Worm (Caenorhabditis elegans) whole organism, L4/young adult: Measurements from ENCODE around the gene tag-124.

ENCODE experiments used
- W03F9.2 ChIP-seq: fragments of 150-350 bp; optimal IDR thresholded peaks from 2 replicates; lab custom pipeline; 2014; ENCODE audit warnings: missing biosample characterization, missing genetic modification characterization
- dao-5 ChIP-seq: sonication (generic microtip); optimal IDR thresholded peaks from 2 replicates; lab custom pipeline; 2016; ENCODE audit warnings: missing genotype, missing genetic modification characterization, moderate library complexity, missing compliant biosample characterization
- him-1 ChIP-seq: sonication (generic microtip); optimal IDR thresholded peaks from 2 replicates; lab custom pipeline; 2016; ENCODE audit warnings: missing genotype, missing genetic modification reagents, missing genetic modification characterization, missing compliant biosample characterization

DNA sequence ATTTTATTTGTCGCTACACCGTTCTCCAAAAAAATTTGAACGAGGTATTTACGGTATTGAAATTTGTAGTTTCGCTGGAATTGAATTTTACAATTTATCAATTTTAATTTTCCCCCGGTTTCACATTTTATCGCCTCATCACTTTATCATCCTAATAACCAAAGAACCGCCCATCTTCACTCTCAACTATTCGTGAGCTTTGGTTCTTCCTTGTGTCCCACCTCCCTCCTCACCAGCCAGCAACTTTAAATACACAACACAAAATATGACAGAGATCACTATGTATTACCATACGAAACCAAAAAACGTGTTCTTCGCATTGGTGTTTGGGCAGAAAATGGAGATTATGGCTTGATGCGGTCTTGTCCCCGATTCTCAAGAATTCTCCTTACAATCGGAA lies 13.0 kb downstream of the tag-124 start:
- TF ChIP-seq him-1 (tag; lab: Kevin White, UChicago), result no peak
- TF ChIP-seq dao-5, result no peak
- no peak for TF ChIP-seq W03F9.2 (tag; lab: Kevin White, UChicago)
